Fruit fly (Drosophila melanogaster) whole organism, embryonic: ENCODE results near the gene kek6.

Experiments used
- BEAF-32 ChIP-seq: fragments of 200-800 bp; sonication (Bioruptor generic); optimal IDR thresholded peaks from 3 replicates; lab custom pipeline; 2017; ENCODE audit warnings: missing biosample characterization, missing genetic modification characterization, mild to moderate bottlenecking, moderate library complexity, missing genetic modification reagents
- Blimp-1 ChIP-seq: fragments of 200-800 bp; sonication (Bioruptor generic); optimal IDR thresholded peaks from 3 replicates; lab custom pipeline; 2018; ENCODE audit warnings: missing biosample characterization, missing genetic modification characterization, mild to moderate bottlenecking, moderate library complexity, missing genetic modification reagents
- CG10462 ChIP-seq: fragments of 200-800 bp; sonication (Bioruptor generic); optimal IDR thresholded peaks from 2 replicates; lab custom pipeline; 2016; ENCODE audit warnings: missing biosample characterization, missing genetic modification characterization
- CG10654 ChIP-seq: fragments of 200-800 bp; sonication (Bioruptor generic); optimal IDR thresholded peaks from 2 replicates; lab custom pipeline; 2016; ENCODE audit warnings: missing biosample characterization, missing genetic modification characterization
- CG12236 ChIP-seq: fragments of 200-800 bp; sonication (Bioruptor generic); optimal IDR thresholded peaks from 2 replicates; lab custom pipeline; 2016; ENCODE audit warnings: missing biosample characterization, missing genetic modification characterization
- CG1233 ChIP-seq: fragments of 200-800 bp; sonication (Bioruptor generic); optimal IDR thresholded peaks from 4 replicates; lab custom pipeline; 2018; ENCODE audit warnings: missing biosample characterization, mild to moderate bottlenecking, missing genetic modification characterization
- CG13123 ChIP-seq: fragments of 200-800 bp; sonication (Bioruptor generic); optimal IDR thresholded peaks from 2 replicates; lab custom pipeline; 2016; ENCODE audit warnings: missing biosample characterization, missing genetic modification characterization
- CG15479 ChIP-seq: fragments of 200-800 bp; sonication (Bioruptor generic); optimal IDR thresholded peaks from 3 replicates; lab custom pipeline; 2019; ENCODE audit warnings: missing biosample characterization, mild to moderate bottlenecking, missing genetic modification characterization, moderate library complexity
- CG2120 ChIP-seq: fragments of 200-800 bp; sonication (Bioruptor generic); optimal IDR thresholded peaks from 3 replicates; lab custom pipeline; 2016; ENCODE audit warnings: missing biosample characterization, missing genetic modification characterization
- CG3726 ChIP-seq: fragments of 200-800 bp; sonication (Bioruptor generic); IDR thresholded peaks from 3 replicates; pipeline ENCODE4, ENCODE4 v1.3.6; 2022; ENCODE audit warnings: missing biosample characterization, missing genetic modification characterization
- CG4424 ChIP-seq: fragments of 200-800 bp; sonication (Bioruptor generic); optimal IDR thresholded peaks from 3 replicates; lab custom pipeline; 2016; ENCODE audit warnings: missing biosample characterization, missing genetic modification characterization
- CG5180 ChIP-seq: fragments of 200-800 bp; sonication (Bioruptor generic); optimal IDR thresholded peaks from 3 replicates; lab custom pipeline; 2017; ENCODE audit warnings: missing biosample characterization, missing genetic modification characterization, mild to moderate bottlenecking, moderate library complexity, missing genetic modification reagents
- CG6791 ChIP-seq: fragments of 200-800 bp; sonication (Bioruptor generic); IDR thresholded peaks from 3 replicates; pipeline ENCODE4 v1.3.6; 2022; ENCODE audit warnings: missing biosample characterization, missing genetic modification characterization; ENCODE audit not compliant: partially characterized antibody
- CG7745 ChIP-seq: fragments of 200-800 bp; sonication (Bioruptor generic); optimal IDR thresholded peaks from 2 replicates; lab custom pipeline; 2018; ENCODE audit warnings: missing biosample characterization, mild to moderate bottlenecking, missing genetic modification characterization, moderate library complexity
- CG9876 ChIP-seq: fragments of 200-800 bp; sonication (Bioruptor generic); optimal IDR thresholded peaks from 2 replicates; lab custom pipeline; 2016; ENCODE audit warnings: missing biosample characterization, missing genetic modification characterization
- D19A ChIP-seq: fragments of 200-800 bp; optimal IDR thresholded peaks from 3 replicates; lab custom pipeline; 2019; ENCODE audit warnings: missing biosample characterization, mild to moderate bottlenecking, missing genetic modification characterization, moderate library complexity
- Fer3 ChIP-seq: fragments of 200-800 bp; sonication (Bioruptor generic); optimal IDR thresholded peaks from 2 replicates; lab custom pipeline; 2018; ENCODE audit warnings: missing biosample characterization, mild to moderate bottlenecking, missing genetic modification characterization, moderate library complexity
- HLH3B ChIP-seq: fragments of 200-800 bp; sonication (Bioruptor generic); IDR thresholded peaks from 2 replicates; pipeline ENCODE4 v1.3.6; 2022; ENCODE audit warnings: missing biosample characterization, missing genetic modification characterization
- HLHmδ ChIP-seq: fragments of 200-800 bp; sonication (Bioruptor generic); optimal IDR thresholded peaks from 2 replicates; lab custom pipeline; 2018; ENCODE audit warnings: missing biosample characterization, mild to moderate bottlenecking, missing genetic modification characterization, moderate library complexity
- Hr78 ChIP-seq, 2 experiments: fragments of 200-800 bp in 1 of 2; fragments of >200 bp in 1 of 2; sonication (Bioruptor generic) in 1 of 2; optimal IDR thresholded peaks; 2 replicates each; lab custom pipeline; 2017 to 2019; ENCODE audit warnings: missing biosample characterization in 2 of 2, missing genetic modification characterization in 2 of 2, mild to moderate bottlenecking in 1 of 2, moderate library complexity in 1 of 2
- Jarid2 ChIP-seq: fragments of 200-800 bp; sonication (Bioruptor generic); optimal IDR thresholded peaks from 3 replicates; lab custom pipeline; 2017; ENCODE audit warnings: mild to moderate bottlenecking, missing biosample characterization, missing genetic modification reagents, missing genetic modification characterization
- Med ChIP-seq: fragments of 200-800 bp; sonication (Bioruptor generic); peaks from one replicate; lab custom pipeline; 2016; ENCODE audit warnings: missing biosample characterization, missing genetic modification characterization, mild to moderate bottlenecking, inconsistent platforms, moderate library complexity
- Six4 ChIP-seq: fragments of 200-800 bp; sonication (Bioruptor generic); optimal IDR thresholded peaks from 2 replicates; lab custom pipeline; 2016; ENCODE audit warnings: missing biosample characterization, missing genetic modification characterization
- ac ChIP-seq: fragments of 200-800 bp; sonication (Bioruptor generic); optimal IDR thresholded peaks from 3 replicates; lab custom pipeline; 2017; ENCODE audit warnings: missing biosample characterization, mild to moderate bottlenecking, missing genetic modification characterization
- az2 ChIP-seq: fragments of 200-800 bp; sonication (Bioruptor generic); optimal IDR thresholded peaks from 3 replicates; lab custom pipeline; 2016; ENCODE audit warnings: missing biosample characterization, missing genetic modification characterization
- cg ChIP-seq: fragments of 200-800 bp; sonication (Bioruptor generic); optimal IDR thresholded peaks from 3 replicates; lab custom pipeline; 2019; ENCODE audit warnings: missing biosample characterization, mild to moderate bottlenecking, missing genetic modification characterization, moderate library complexity
- chm ChIP-seq: fragments of 200-800 bp; sonication (Bioruptor generic); IDR thresholded peaks from 2 replicates; pipeline ENCODE4 v1.3.6; 2022; ENCODE audit warnings: missing biosample characterization, missing genetic modification characterization
- disco-r ChIP-seq: fragments of 200-800 bp; sonication (Bioruptor generic); optimal IDR thresholded peaks from 2 replicates; lab custom pipeline; 2016; ENCODE audit warnings: missing biosample characterization, missing genetic modification characterization
- gfzf ChIP-seq: fragments of 200-800 bp; sonication (Bioruptor generic); optimal IDR thresholded peaks from 2 replicates; lab custom pipeline; 2016; ENCODE audit warnings: missing biosample characterization, mild to moderate bottlenecking, missing genetic modification characterization, moderate library complexity
- grn ChIP-seq: fragments of 200-800 bp; sonication (Bioruptor generic); optimal IDR thresholded peaks from 3 replicates; lab custom pipeline; 2017; ENCODE audit warnings: missing biosample characterization, missing genetic modification characterization
- gt ChIP-seq: fragments of 200-800 bp; sonication (Bioruptor generic); IDR thresholded peaks from 2 replicates; pipeline ENCODE4 v1.3.6; 2022; ENCODE audit warnings: missing biosample characterization, missing genetic modification characterization
- kah ChIP-seq: fragments of 200-800 bp; sonication (Bioruptor generic); optimal IDR thresholded peaks from 2 replicates; lab custom pipeline; 2018; ENCODE audit warnings: missing biosample characterization, mild to moderate bottlenecking, missing genetic modification characterization
- lilli ChIP-seq: fragments of 200-800 bp; sonication (Bioruptor generic); optimal IDR thresholded peaks from 3 replicates; lab custom pipeline; 2016; ENCODE audit warnings: missing biosample characterization, missing genetic modification characterization
- mirr ChIP-seq: fragments of 200-800 bp; sonication (Bioruptor generic); optimal IDR thresholded peaks from 3 replicates; lab custom pipeline; 2018; ENCODE audit warnings: missing biosample characterization, mild to moderate bottlenecking, missing genetic modification characterization
- nerfin-1 ChIP-seq: fragments of 200-800 bp; sonication (Bioruptor generic); optimal IDR thresholded peaks from 3 replicates; lab custom pipeline; 2019; ENCODE audit warnings: missing biosample characterization, mild to moderate bottlenecking, missing genetic modification characterization, moderate library complexity
- nmo ChIP-seq: fragments of 200-800 bp; sonication (Bioruptor generic); optimal IDR thresholded peaks from 2 replicates; lab custom pipeline; 2018; ENCODE audit warnings: missing biosample characterization, mild to moderate bottlenecking, missing genetic modification characterization, moderate library complexity
- pfk ChIP-seq: fragments of 200-800 bp; sonication (Bioruptor generic); optimal IDR thresholded peaks from 2 replicates; lab custom pipeline; 2018; ENCODE audit warnings: missing biosample characterization, mild to moderate bottlenecking, missing genetic modification characterization, moderate library complexity
- pros ChIP-seq: fragments of 200-800 bp; sonication (Bioruptor generic); optimal IDR thresholded peaks from 3 replicates; lab custom pipeline; 2019; ENCODE audit warnings: missing biosample characterization, mild to moderate bottlenecking, missing genetic modification characterization, moderate library complexity
- sd ChIP-seq: fragments of 200-800 bp; sonication (Bioruptor generic); optimal IDR thresholded peaks from 3 replicates; lab custom pipeline; 2018; ENCODE audit warnings: missing biosample characterization, mild to moderate bottlenecking, missing genetic modification characterization, moderate library complexity
- sens ChIP-seq: fragments of 200-800 bp; sonication (Bioruptor generic); peaks from one replicate; lab custom pipeline; 2016; ENCODE audit warnings: missing biosample characterization, missing genetic modification characterization
- seq ChIP-seq: fragments of 200-800 bp; sonication (Bioruptor generic); IDR thresholded peaks from 2 replicates; pipeline ENCODE4 v1.3.6; 2022; ENCODE audit warnings: missing biosample characterization, missing genetic modification characterization
- sima ChIP-seq: fragments of 200-800 bp; sonication (Bioruptor generic); optimal IDR thresholded peaks from 2 replicates; lab custom pipeline; 2016; ENCODE audit warnings: missing biosample characterization, missing genetic modification characterization
- sqz ChIP-seq: fragments of 200-800 bp; sonication (Bioruptor generic); optimal IDR thresholded peaks from 3 replicates; lab custom pipeline; 2018; ENCODE audit warnings: missing biosample characterization, mild to moderate bottlenecking, missing genetic modification characterization
- stwl ChIP-seq: fragments of 200-800 bp; sonication (Bioruptor generic); optimal IDR thresholded peaks from 3 replicates; lab custom pipeline; 2018; ENCODE audit warnings: missing biosample characterization, mild to moderate bottlenecking, missing genetic modification characterization, moderate library complexity

The kek6 gene

dm6 chr3R:31605790-31606189 lies 16.1 kb upstream of the kek6 start:
- TF ChIP-seq mirr (GFP tag; lab: Kevin White, UChicago) (no peak), HLH3B (no peak), CG10654 (no peak), nmo (GFP tag; lab: Kevin White, UChicago) (no peak), grn (GFP tag; lab: Kevin White, UChicago) (peak; percentile 70), CG10462 (GFP tag; lab: Kevin White, UChicago) (no peak), CG2120 (GFP tag; lab: Kevin White, UChicago) (no peak), Blimp-1 (GFP tag; lab: Kevin White, UChicago) (peak; percentile 58), stwl (no peak), disco-r (GFP tag; lab: Kevin White, UChicago) (no peak), Fer3 (tag; lab: Kevin White, UChicago) (no peak)

dm6 chr3R:31606242-31607143 lies 15.4 kb upstream of the kek6 start:
- peak; percentile 30 for TF ChIP-seq pfk (GFP tag; lab: Kevin White, UChicago)
- no peak for TF ChIP-seq CG5180 (GFP tag; lab: Kevin White, UChicago)
- no peak for TF ChIP-seq CG13123 (GFP tag; lab: Kevin White, UChicago)
- TF ChIP-seq pros (GFP tag; lab: Kevin White, UChicago), result peak; percentile 93
- peak; percentile 8 for TF ChIP-seq gfzf (GFP tag; lab: Kevin White, UChicago)
- TF ChIP-seq BEAF-32 (GFP tag; lab: Kevin White, UChicago), result no peak
- peak; percentile 16; the same call in 1 of the 2 replicates for TF ChIP-seq chm (GFP tag; lab: Robert Waterston, UW)
- peak; percentile 26 for TF ChIP-seq sqz
- TF ChIP-seq ac (GFP tag; lab: Kevin White, UChicago), result peak; percentile 57
- TF ChIP-seq kah (GFP tag; lab: Kevin White, UChicago), result peak; percentile 4
- peak; percentile 13 for TF ChIP-seq D19A
- TF ChIP-seq sens (GFP tag; lab: Kevin White, UChicago), result peak; percentile 40
- no peak for TF ChIP-seq CG4424
- TF ChIP-seq CG15479 (GFP tag; lab: Kevin White, UChicago), result peak; percentile 93
- no peak for TF ChIP-seq CG7745 (tag; lab: Kevin White, UChicago)
- peak; percentile 10 for TF ChIP-seq HLHmδ (GFP tag; lab: Kevin White, UChicago)
- TF ChIP-seq sima, result no peak
- TF ChIP-seq CG12236 (GFP tag; lab: Kevin White, UChicago), result no peak
- TF ChIP-seq CG9876 (GFP tag; lab: Kevin White, UChicago), result no peak
- no peak for TF ChIP-seq CG1233 (GFP tag; lab: Kevin White, UChicago)
- TF ChIP-seq gt (GFP tag; lab: Robert Waterston, UW), result 0 out of 2 replicates have a peak, but pooled peaks have one; percentile 8
- peak; percentile 44; the same call in 1 of the 2 replicates for TF ChIP-seq seq
- TF ChIP-seq CG3726, result no peak
- no peak for TF ChIP-seq Jarid2 (GFP tag; lab: Kevin White, UChicago)
- TF ChIP-seq Six4 (GFP tag; lab: Kevin White, UChicago), result no peak
- TF ChIP-seq CG6791 (GFP tag; lab: Robert Waterston, UW), result 0 out of 3 replicates have a peak, but pooled peaks have one; percentile 4
- no peak for TF ChIP-seq lilli
- peak; percentile 6 for TF ChIP-seq Med (GFP tag; lab: Kevin White, UChicago)
- peak in 1 of 2 experiments; percentile 32 for TF ChIP-seq Hr78 (GFP tag; optimal IDR thresholded peaks at IDR 0.05; lab: Kevin White, UChicago)
- TF ChIP-seq cg, result no peak
- no peak for TF ChIP-seq az2 (GFP tag; lab: Kevin White, UChicago)
- TF ChIP-seq nerfin-1 (tag; lab: Kevin White, UChicago), result peak; percentile 91
- peak; percentile 5 for TF ChIP-seq sd (tag; lab: Kevin White, UChicago)
